Fruit fly (Drosophila melanogaster) whole organism, embryonic: ENCODE measurements around the gene RabX5.

ENCODE experiments used
- Ada2b ChIP-seq: fragments of 200-800 bp; sonication (Bioruptor generic); IDR thresholded peaks from 2 replicates; pipeline ENCODE4 v1.3.6; 2022; ENCODE audit warnings: missing biosample characterization, missing genetic modification characterization
- Atf6 ChIP-seq: fragments of 200-800 bp; sonication (Bioruptor generic); IDR thresholded peaks from 2 replicates; pipeline ENCODE4 v1.3.6; 2022; ENCODE audit warnings: missing biosample characterization, missing genetic modification characterization
- BtbVII ChIP-seq: fragments of 200-800 bp; sonication (Bioruptor generic); optimal IDR thresholded peaks from 3 replicates; lab custom pipeline; 2017; ENCODE audit warnings: missing biosample characterization, mild to moderate bottlenecking, missing genetic modification characterization
- CG10147 ChIP-seq: fragments of 200-800 bp; sonication (Bioruptor generic); optimal IDR thresholded peaks from 2 replicates; lab custom pipeline; 2019; ENCODE audit warnings: missing biosample characterization, mild to moderate bottlenecking, missing genetic modification characterization, moderate library complexity
- CG11504 ChIP-seq: fragments of 200-800 bp; sonication (Bioruptor generic); optimal IDR thresholded peaks from 3 replicates; lab custom pipeline; 2019; ENCODE audit warnings: missing biosample characterization, mild to moderate bottlenecking, missing genetic modification characterization, moderate library complexity
- CG13624 ChIP-seq: fragments of 200-800 bp; sonication (Bioruptor generic); optimal IDR thresholded peaks from 2 replicates; lab custom pipeline; 2016; ENCODE audit warnings: missing biosample characterization, missing genetic modification characterization
- CG2120 ChIP-seq: fragments of 200-800 bp; sonication (Bioruptor generic); optimal IDR thresholded peaks from 3 replicates; lab custom pipeline; 2016; ENCODE audit warnings: missing biosample characterization, missing genetic modification characterization
- CG31388 ChIP-seq: fragments of 200-800 bp; sonication (Bioruptor generic); optimal IDR thresholded peaks from 2 replicates; lab custom pipeline; 2016; ENCODE audit warnings: missing biosample characterization, missing genetic modification characterization
- CG3163 ChIP-seq: fragments of 200-800 bp; sonication (Bioruptor generic); optimal IDR thresholded peaks from 3 replicates; lab custom pipeline; 2016; ENCODE audit warnings: missing biosample characterization, missing genetic modification characterization
- CG34224 ChIP-seq: fragments of 200-800 bp; sonication (Bioruptor generic); IDR thresholded peaks from 3 replicates; pipeline ENCODE4 v1.3.6; 2022; ENCODE audit warnings: missing biosample characterization, missing genetic modification characterization; ENCODE audit not compliant: partially characterized antibody
- CG34376 ChIP-seq: fragments of 200-800 bp; sonication (Bioruptor generic); optimal IDR thresholded peaks from 2 replicates; lab custom pipeline; 2018; ENCODE audit warnings: missing biosample characterization, mild to moderate bottlenecking, missing genetic modification characterization
- CG34422 ChIP-seq: fragments of 200-800 bp; sonication (Bioruptor generic); IDR thresholded peaks from 3 replicates; pipeline ENCODE4 v1.3.6; 2022; ENCODE audit warnings: missing biosample characterization, missing genetic modification characterization
- CG6254 ChIP-seq: fragments of 200-800 bp; sonication (Bioruptor generic); optimal IDR thresholded peaks from 3 replicates; lab custom pipeline; 2017; ENCODE audit warnings: mild to moderate bottlenecking, missing biosample characterization, missing genetic modification reagents, missing genetic modification characterization
- CG7928 ChIP-seq: fragments of 200-800 bp; sonication (Bioruptor generic); optimal IDR thresholded peaks from 2 replicates; lab custom pipeline; 2017; ENCODE audit warnings: missing biosample characterization, mild to moderate bottlenecking, missing genetic modification characterization
- CG8089 ChIP-seq: fragments of 200-800 bp; sonication (Bioruptor generic); optimal IDR thresholded peaks from 3 replicates; lab custom pipeline; 2016; ENCODE audit warnings: missing biosample characterization, missing genetic modification characterization
- CG9817 ChIP-seq: fragments of 200-800 bp; sonication (Bioruptor generic); optimal IDR thresholded peaks from 2 replicates; lab custom pipeline; 2018; ENCODE audit warnings: missing biosample characterization, mild to moderate bottlenecking, missing genetic modification characterization, moderate library complexity
- Gsc ChIP-seq: fragments of 200-800 bp; sonication (Bioruptor generic); IDR thresholded peaks from 2 replicates; pipeline ENCODE4 v1.3.6; 2022; ENCODE audit warnings: missing biosample characterization, missing genetic modification characterization
- HLH3B ChIP-seq: fragments of 200-800 bp; sonication (Bioruptor generic); IDR thresholded peaks from 2 replicates; pipeline ENCODE4 v1.3.6; 2022; ENCODE audit warnings: missing biosample characterization, missing genetic modification characterization
- Myb ChIP-seq: fragments of 200-800 bp; sonication (Bioruptor generic); optimal IDR thresholded peaks from 2 replicates; lab custom pipeline; 2016; ENCODE audit warnings: missing biosample characterization, missing genetic modification characterization
- Rx ChIP-seq: fragments of 200-800 bp; sonication (Bioruptor generic); IDR thresholded peaks from 2 replicates; pipeline ENCODE4 v1.3.6; 2022; ENCODE audit warnings: missing biosample characterization, missing genetic modification characterization
- Scr ChIP-seq: fragments of 200-800 bp; sonication (Bioruptor generic); IDR thresholded peaks from 2 replicates; pipeline ENCODE4 v1.3.6; 2022; ENCODE audit warnings: missing biosample characterization, missing genetic modification characterization; ENCODE audit not compliant: partially characterized antibody
- Taf1 ChIP-seq: fragments of 200-800 bp; sonication (Bioruptor generic); IDR thresholded peaks from 2 replicates; pipeline ENCODE4 v1.3.6; 2022; ENCODE audit warnings: missing biosample characterization, missing genetic modification characterization
- Usf ChIP-seq: fragments of 200-800 bp; sonication (Bioruptor generic); optimal IDR thresholded peaks from 2 replicates; lab custom pipeline; 2017; ENCODE audit warnings: missing genotype, missing biosample characterization, missing genetic modification characterization
- Xbp1 ChIP-seq: fragments of 200-800 bp; sonication (Bioruptor generic); optimal IDR thresholded peaks from 3 replicates; lab custom pipeline; 2016; ENCODE audit warnings: missing biosample characterization, mild to moderate bottlenecking, missing genetic modification characterization
- cad ChIP-seq: fragments of >200 bp; optimal IDR thresholded peaks from 2 replicates; lab custom pipeline; 2017; ENCODE audit warnings: missing biosample characterization, missing genetic modification characterization
- chif ChIP-seq, 2 experiments: fragments of 200-800 bp; sonication (Bioruptor generic); optimal IDR thresholded peaks; 3 replicates each; lab custom pipeline; 2016; ENCODE audit warnings: missing biosample characterization in 2 of 2, missing genetic modification characterization in 2 of 2
- chm ChIP-seq: fragments of 200-800 bp; sonication (Bioruptor generic); IDR thresholded peaks from 2 replicates; pipeline ENCODE4 v1.3.6; 2022; ENCODE audit warnings: missing biosample characterization, missing genetic modification characterization
- corto ChIP-seq: fragments of 200-800 bp; sonication (Bioruptor generic); optimal IDR thresholded peaks from 2 replicates; lab custom pipeline; 2016; ENCODE audit warnings: missing biosample characterization, mild to moderate bottlenecking, missing genetic modification characterization, moderate library complexity
- crc ChIP-seq: fragments of 200-800 bp; sonication (Bioruptor generic); optimal IDR thresholded peaks from 2 replicates; lab custom pipeline; 2016; ENCODE audit warnings: missing biosample characterization, missing genetic modification characterization
- croc ChIP-seq: fragments of 200-800 bp; sonication (Bioruptor generic); conservative IDR thresholded peaks from 3 replicates; pipeline ENCODE4 v1.3.6; 2022; ENCODE audit warnings: missing biosample characterization, missing genetic modification characterization
- crol ChIP-seq: fragments of 200-800 bp; sonication (Bioruptor generic); IDR thresholded peaks from 2 replicates; pipeline ENCODE4 v1.3.6; 2022; ENCODE audit warnings: missing biosample characterization, missing genetic modification characterization
- disco-r ChIP-seq: fragments of 200-800 bp; sonication (Bioruptor generic); optimal IDR thresholded peaks from 2 replicates; lab custom pipeline; 2016; ENCODE audit warnings: missing biosample characterization, missing genetic modification characterization
- emc ChIP-seq: fragments of 200-800 bp; sonication (Bioruptor generic); optimal IDR thresholded peaks from 2 replicates; lab custom pipeline; 2016; ENCODE audit warnings: missing biosample characterization, missing genetic modification characterization
- eyg ChIP-seq: fragments of 200-800 bp; sonication (Bioruptor generic); optimal IDR thresholded peaks from 3 replicates; lab custom pipeline; 2016; ENCODE audit warnings: missing biosample characterization, missing genetic modification characterization
- hkb ChIP-seq, 2 experiments: fragments of 200-800 bp in 1 of 2; fragments of >200 bp in 1 of 2; sonication (Bioruptor generic) in 1 of 2; IDR thresholded peaks in 1 of 2; optimal IDR thresholded peaks in 1 of 2; 2 replicates each; pipeline versions ENCODE4 v1.3.6 to Lab custom; 2017 to 2022; ENCODE audit warnings: missing biosample characterization in 1 of 2, missing genetic modification characterization in 1 of 2
- lab ChIP-seq: fragments of 200-800 bp; sonication (Bioruptor generic); optimal IDR thresholded peaks from 3 replicates; lab custom pipeline; 2017; ENCODE audit warnings: missing biosample characterization, missing genetic modification characterization, mild to moderate bottlenecking, moderate library complexity, missing genetic modification reagents
- maf-S ChIP-seq: fragments of 200-800 bp; sonication (Bioruptor generic); optimal IDR thresholded peaks from 2 replicates; lab custom pipeline; 2016; ENCODE audit warnings: missing biosample characterization, missing genetic modification characterization
- pb ChIP-seq: fragments of 200-800 bp; sonication (Bioruptor generic); optimal IDR thresholded peaks from 3 replicates; lab custom pipeline; 2016; ENCODE audit warnings: missing biosample characterization, missing genetic modification characterization
- phol ChIP-seq: fragments of 200-800 bp; sonication (Bioruptor generic); optimal IDR thresholded peaks from 3 replicates; lab custom pipeline; 2018; ENCODE audit warnings: missing biosample characterization, mild to moderate bottlenecking, missing genetic modification characterization, moderate library complexity
- prd ChIP-seq, 3 experiments: fragments of >200 bp in 2 of 3; fragments of 200-800 bp in 1 of 3; sonication (Bioruptor generic) in 1 of 3; optimal IDR thresholded peaks in 2 of 3; IDR thresholded peaks in 1 of 3; 2 replicates in 2 of 3; 3 replicates in 1 of 3; pipeline versions ENCODE4 v1.3.6 to Lab custom; 2017 to 2022; ENCODE audit warnings: missing biosample characterization in 1 of 3, missing genetic modification characterization in 1 of 3
- ranshi ChIP-seq: fragments of 200-800 bp; sonication (Bioruptor generic); IDR thresholded peaks from 2 replicates; pipeline ENCODE4 v1.3.6; 2022; ENCODE audit warnings: missing biosample characterization, missing genetic modification characterization
- sc ChIP-seq, 3 experiments: fragments of >200 bp in 2 of 3; fragments of 200-800 bp in 1 of 3; sonication (Bioruptor generic) in 1 of 3; optimal IDR thresholded peaks; 2 replicates in 2 of 3; 3 replicates in 1 of 3; lab custom pipeline; 2017; ENCODE audit warnings: mild to moderate bottlenecking in 1 of 3, missing biosample characterization in 1 of 3, missing genetic modification characterization in 1 of 3, missing genetic modification reagents in 1 of 3
- scrt ChIP-seq: fragments of 200-800 bp; sonication (Bioruptor generic); optimal IDR thresholded peaks from 2 replicates; lab custom pipeline; 2018; ENCODE audit warnings: missing biosample characterization, mild to moderate bottlenecking, missing genetic modification characterization, moderate library complexity
- sens-2 ChIP-seq: fragments of 200-800 bp; sonication (Bioruptor generic); IDR thresholded peaks from 2 replicates; pipeline ENCODE4 v1.3.6; 2022; ENCODE audit warnings: missing biosample characterization, missing genetic modification characterization
- slbo ChIP-seq: fragments of 200-800 bp; sonication (Bioruptor generic); IDR thresholded peaks from 2 replicates; pipeline ENCODE4 v1.3.6; 2022; ENCODE audit warnings: missing biosample characterization, missing genetic modification characterization
- slou ChIP-seq: fragments of 200-800 bp; sonication (Bioruptor generic); optimal IDR thresholded peaks from 3 replicates; lab custom pipeline; 2016; ENCODE audit warnings: missing biosample characterization, missing genetic modification characterization
- sob ChIP-seq: fragments of 200-800 bp; sonication (Bioruptor generic); IDR thresholded peaks from 2 replicates; pipeline ENCODE4 v1.3.6; 2022; ENCODE audit warnings: missing biosample characterization, missing genetic modification characterization
- tgo ChIP-seq: fragments of 200-800 bp; sonication (Bioruptor generic); IDR thresholded peaks from 3 replicates; pipeline ENCODE4 v1.3.6; 2022; ENCODE audit warnings: missing biosample characterization, missing genetic modification characterization
- zen ChIP-seq: fragments of 200-800 bp; sonication (Bioruptor generic); optimal IDR thresholded peaks from 3 replicates; lab custom pipeline; 2018; ENCODE audit warnings: missing biosample characterization, mild to moderate bottlenecking, missing genetic modification characterization, moderate library complexity

RabX5 gene

DNA sequence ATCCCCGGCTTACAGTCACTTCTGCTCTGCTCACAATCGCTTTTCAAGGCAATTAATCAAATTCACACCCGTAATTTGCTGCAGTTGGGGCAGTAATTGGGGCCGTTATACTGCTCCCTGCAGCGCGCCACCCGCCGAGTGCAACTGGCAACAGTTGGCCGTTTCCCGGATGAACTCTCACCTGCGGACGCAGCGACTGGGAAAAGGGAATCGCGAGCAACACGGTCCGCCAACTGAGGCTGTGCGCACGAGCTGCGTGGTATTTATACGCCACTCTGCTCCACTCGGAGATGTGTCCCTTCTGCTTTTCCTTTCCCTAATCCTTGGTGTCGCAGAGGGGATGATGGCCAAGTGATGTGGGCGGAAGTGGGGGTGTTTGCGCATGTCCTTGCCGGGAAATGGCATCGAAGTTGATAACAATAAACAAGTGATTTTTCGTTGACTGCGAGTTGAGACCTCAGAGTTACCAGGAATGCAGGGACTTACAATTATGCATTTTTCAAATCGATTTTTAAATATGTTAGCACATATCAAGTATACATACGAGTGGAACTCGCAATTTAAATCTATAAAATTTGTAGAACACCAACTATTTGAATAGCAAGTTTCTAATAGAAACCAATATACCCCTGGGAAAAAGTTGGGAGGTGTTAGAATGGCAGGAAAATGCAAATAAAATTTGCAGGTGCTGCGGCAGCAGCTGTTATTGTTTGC is 40.7 kb downstream of the RabX5 start, which contains the start of gene GC (continued):
- no peak for TF ChIP-seq phol (tag; lab: Kevin White, UChicago)
- TF ChIP-seq zen (tag; lab: Kevin White, UChicago), result no peak
- TF ChIP-seq slou (GFP tag; lab: Kevin White, UChicago), result no peak
- TF ChIP-seq CG11504 (tag; lab: Kevin White, UChicago), result no peak
- no peak for TF ChIP-seq maf-S (GFP tag; lab: Kevin White, UChicago)
- TF ChIP-seq Ada2b (GFP tag; lab: Robert Waterston, UW), result no peak
- 0 out of 2 replicates have a peak, but pooled peaks have one; percentile 35 for TF ChIP-seq Atf6
- TF ChIP-seq scrt (GFP tag; lab: Kevin White, UChicago), result peak; percentile 97
- no peak for TF ChIP-seq CG34224 (GFP tag; lab: Robert Waterston, UW)
- no peak for TF ChIP-seq corto (GFP tag; lab: Kevin White, UChicago)
- TF ChIP-seq slbo (GFP tag; lab: Robert Waterston, UW), result peak; percentile 56
- no peak for TF ChIP-seq Usf (GFP tag; lab: Kevin White, UChicago)
- no peak for TF ChIP-seq disco-r
- TF ChIP-seq cad (GFP tag; lab: Kevin White, UChicago), result no peak
- TF ChIP-seq Gsc (GFP tag; lab: Robert Waterston, UW), result no peak
- no peak for TF ChIP-seq crc (GFP tag; lab: Kevin White, UChicago)
- TF ChIP-seq CG9817 (tag; lab: Kevin White, UChicago), result no peak
- TF ChIP-seq chm (GFP tag; lab: Robert Waterston, UW), result no peak
- TF ChIP-seq CG34376 (GFP tag; lab: Kevin White, UChicago), result no peak
- no peak for TF ChIP-seq sob (GFP tag; lab: Robert Waterston, UW)
- TF ChIP-seq sc (optimal IDR thresholded peaks at IDR 0.05; lab: Kevin White, UChicago), result no peak
- TF ChIP-seq sc (GFP tag; optimal IDR thresholded peaks at IDR 0.05; lab: Kevin White, UChicago), result no peak
- no peak for TF ChIP-seq emc (GFP tag; lab: Kevin White, UChicago)
- TF ChIP-seq eyg (GFP tag; lab: Kevin White, UChicago), result no peak
- no peak for TF ChIP-seq CG13624
- TF ChIP-seq Myb, result no peak
- no peak for TF ChIP-seq croc
- TF ChIP-seq HLH3B, result peak; percentile 34; the same call in 1 of the 2 replicates
- TF ChIP-seq ranshi (GFP tag; lab: Robert Waterston, UW), result no peak
- no peak for TF ChIP-seq CG31388 (GFP tag; lab: Kevin White, UChicago)
- TF ChIP-seq lab (GFP tag; lab: Kevin White, UChicago), result no peak
- peak; percentile 69 for TF ChIP-seq CG2120 (GFP tag; lab: Kevin White, UChicago)
- no peak for TF ChIP-seq Scr
- TF ChIP-seq hkb (optimal IDR thresholded peaks at IDR 0.05; lab: Kevin White, UChicago), result no peak
- TF ChIP-seq hkb (GFP tag; IDR thresholded peaks at IDR 0.05; lab: Robert Waterston, UW), result no peak
- no peak for TF ChIP-seq CG6254 (GFP tag; lab: Kevin White, UChicago)
- no peak for TF ChIP-seq BtbVII
- TF ChIP-seq CG34422 (GFP tag; lab: Robert Waterston, UW), result no peak; the same call in 2 of the 3 replicates
- no peak for TF ChIP-seq sens-2 (GFP tag; lab: Robert Waterston, UW)
- no peak for TF ChIP-seq chif (GFP tag; optimal IDR thresholded peaks at IDR 0.05; lab: Kevin White, UChicago)
- TF ChIP-seq Xbp1 (GFP tag; lab: Kevin White, UChicago), result no peak
- TF ChIP-seq Taf1 (GFP tag; lab: Robert Waterston, UW), result no peak
- no peak for TF ChIP-seq CG10147
- TF ChIP-seq tgo (GFP tag; lab: Robert Waterston, UW), result no peak
- TF ChIP-seq Rx (GFP tag; lab: Robert Waterston, UW), result no peak
- TF ChIP-seq CG7928 (GFP tag; lab: Kevin White, UChicago), result no peak
- no peak for TF ChIP-seq prd (optimal IDR thresholded peaks at IDR 0.05; lab: Kevin White, UChicago)
- 0 out of 3 replicates have a peak, but pooled peaks have one; percentile 21 for TF ChIP-seq prd (GFP tag; IDR thresholded peaks at IDR 0.05; lab: Robert Waterston, UW)
- TF ChIP-seq pb, result no peak
- no peak for TF ChIP-seq CG3163
- TF ChIP-seq CG8089 (GFP tag; lab: Kevin White, UChicago), result no peak
- TF ChIP-seq crol, result no peak
